Worm (Caenorhabditis elegans): ENCODE data around the gene gyg-1.

DNA sequence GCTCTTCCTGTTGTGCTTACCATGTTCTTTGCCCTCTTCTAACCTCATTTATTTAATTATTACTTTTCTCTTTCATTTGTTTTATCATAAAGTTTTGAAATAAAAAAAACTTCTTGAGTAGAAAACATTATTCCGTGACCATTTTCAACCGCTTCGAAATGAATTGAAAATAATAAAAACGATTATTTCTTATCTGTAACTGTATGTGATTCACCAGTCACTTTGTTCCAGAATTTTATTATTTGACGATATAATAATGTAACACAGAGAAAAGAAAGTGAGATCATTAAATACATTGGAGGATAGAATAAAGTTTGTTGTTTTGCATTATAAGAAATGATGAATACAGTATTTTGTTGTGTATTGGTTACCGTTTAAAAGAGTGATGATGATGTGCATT, 32.4 kb upstream of the gyg-1 start:
- TF ChIP-seq pqm-1 (tag; optimal IDR thresholded peaks at IDR 0.05) (no peak), nhr-11 (tag; optimal IDR thresholded peaks at IDR 0.05) (no peak), unc-55 (GFP tag; optimal IDR thresholded peaks at IDR 0.05) (no peak), C38D4.7 (GFP tag; optimal IDR thresholded peaks at IDR 0.05) (no peak), rnt-1 (tag; optimal IDR thresholded peaks at IDR 0.05) (no peak), hlh-15 (tag; optimal IDR thresholded peaks at IDR 0.05) (no peak), Y22D7AL.16 (tag; optimal IDR thresholded peaks at IDR 0.05) (no peak), madf-2 (tag; optimal IDR thresholded peaks at IDR 0.05) (no peak)
